Worm (Caenorhabditis elegans): ENCODE measurements around the gene gtf-2H4.

DNA sequence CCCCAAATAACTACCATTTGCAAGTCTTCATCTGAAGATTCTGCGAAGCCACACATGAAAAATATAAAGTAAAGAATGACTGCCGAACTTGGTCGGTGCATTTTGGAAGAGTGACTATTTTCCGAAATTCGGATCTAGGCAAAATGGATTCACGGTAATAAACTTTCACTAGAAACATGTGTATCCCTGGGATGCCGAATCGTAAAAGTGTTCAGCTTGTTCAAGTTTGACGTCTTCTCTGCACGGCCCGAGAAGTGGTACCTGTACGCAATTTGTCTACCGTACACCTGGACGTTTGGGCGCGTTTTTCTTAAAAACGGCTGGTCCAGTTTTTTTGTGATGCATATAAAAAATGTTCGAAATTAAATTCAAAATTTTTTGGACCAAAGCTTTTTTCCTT is 8.5 kb downstream of the gtf-2H4 start, which contains the start of gene Y73F8A.23:
- TF ChIP-seq zag-1 (tag; optimal IDR thresholded peaks at IDR 0.05) = no peak
- TF ChIP-seq unc-39 (tag; optimal IDR thresholded peaks at IDR 0.05) = no peak
- TF ChIP-seq R02D3.7 (tag; optimal IDR thresholded peaks at IDR 0.05) = no peak
- no peak for TF ChIP-seq ama-1 (optimal IDR thresholded peaks at IDR 0.05)
- no peak for TF ChIP-seq nhr-77 (tag; optimal IDR thresholded peaks at IDR 0.05)
- TF ChIP-seq ztf-11 (tag; optimal IDR thresholded peaks at IDR 0.05) = no peak
- no peak for TF ChIP-seq mbf-1 (tag; optimal IDR thresholded peaks at IDR 0.05)
- TF ChIP-seq ZK546.5 (tag; optimal IDR thresholded peaks at IDR 0.05) = no peak
- TF ChIP-seq nhr-12 (tag; optimal IDR thresholded peaks at IDR 0.05) = no peak
- no peak for TF ChIP-seq nhr-10 (tag; optimal IDR thresholded peaks at IDR 0.05)
- TF ChIP-seq nhr-6 (tag; optimal IDR thresholded peaks at IDR 0.05) = no peak
- no peak for TF ChIP-seq egl-27 (tag; optimal IDR thresholded peaks at IDR 0.05)
- no peak for TF ChIP-seq mab-5 (tag; optimal IDR thresholded peaks at IDR 0.05)
